Worm (Caenorhabditis elegans): ENCODE data around the gene gcy-12.
A peak's percentile ranks its signal among the peaks of the same experiment; 100 is the strongest.
"Not testable (repeated sequence)": the region's sequence is repeated elsewhere in the genome, so short reads cannot be mapped to it uniquely, and the experiment has no call there.

gcy-12 gene

ce11 chrII:5341573-5341972 is 29.7 kb downstream of the gcy-12 start:
- no peak for TF ChIP-seq nhr-28 (tag; optimal IDR thresholded peaks at IDR 0.05)
- no peak for TF ChIP-seq nhr-43 (tag; optimal IDR thresholded peaks at IDR 0.05; ENCODE audit: poor library complexity, severe bottlenecking)
- no peak for TF ChIP-seq nhr-77 (tag; optimal IDR thresholded peaks at IDR 0.05)
- no peak for TF ChIP-seq unc-62 (GFP tag; optimal IDR thresholded peaks at IDR 0.05)
- TF ChIP-seq nhr-25 (tag; optimal IDR thresholded peaks at IDR 0.05) = no peak
- no peak for TF ChIP-seq ztf-11 (tag; optimal IDR thresholded peaks at IDR 0.05)
- TF ChIP-seq nhr-76 (tag; optimal IDR thresholded peaks at IDR 0.05) = no peak
- no peak for TF ChIP-seq ama-1 (optimal IDR thresholded peaks at IDR 0.05)
- TF ChIP-seq ceh-82 (tag; optimal IDR thresholded peaks at IDR 0.05) = no peak
- TF ChIP-seq nhr-67 (tag; optimal IDR thresholded peaks at IDR 0.05) = no peak
- no peak for TF ChIP-seq elt-3 (tag; optimal IDR thresholded peaks at IDR 0.05)
- no peak for TF ChIP-seq pqm-1 (tag; optimal IDR thresholded peaks at IDR 0.05)

- TF ChIP-seq elt-1 (tag; optimal IDR thresholded peaks at IDR 0.05) (no peak), nhr-11 (tag; optimal IDR thresholded peaks at IDR 0.05) (no peak), daf-12 (tag; optimal IDR thresholded peaks at IDR 0.05) (no peak), ZK546.5 (tag; optimal IDR thresholded peaks at IDR 0.05) (no peak), nfya-1 (tag; optimal IDR thresholded peaks at IDR 0.05; ENCODE audit: insufficient read depth) (no peak)
Measured at ce11 chrII:5342412-5342811, 30.6 kb downstream of the gcy-12 start.

ce11 chrII:5344775-5345174 is 32.9 kb downstream of the gcy-12 start, which contains the start of gene F09E5.14:
Gene F09E5.14, minus strand, starts transcription at chrII:5344875.
- no peak for TF ChIP-seq lsy-12 (tag; optimal IDR thresholded peaks at IDR 0.05)
- TF ChIP-seq ceh-16 (tag; optimal IDR thresholded peaks at IDR 0.05) = no peak
- no peak for TF ChIP-seq fos-1 (tag; optimal IDR thresholded peaks at IDR 0.05)
- TF ChIP-seq sea-2 (GFP tag; optimal IDR thresholded peaks at IDR 0.05) = no peak
- TF ChIP-seq ceh-9 (tag; optimal IDR thresholded peaks at IDR 0.05) = no peak
- no peak for TF ChIP-seq ceh-28 (tag; optimal IDR thresholded peaks at IDR 0.05)
- no peak for TF ChIP-seq nhr-77 (tag; optimal IDR thresholded peaks at IDR 0.05)
- TF ChIP-seq nhr-25 (tag; optimal IDR thresholded peaks at IDR 0.05) = no peak
- TF ChIP-seq aly-2 (tag; optimal IDR thresholded peaks at IDR 0.05) = no peak
- TF ChIP-seq elt-3 (tag; optimal IDR thresholded peaks at IDR 0.05) = no peak
- TF ChIP-seq ztf-11 (tag; optimal IDR thresholded peaks at IDR 0.05) = no peak
- TF ChIP-seq zag-1 (tag; optimal IDR thresholded peaks at IDR 0.05) = no peak
- no peak for TF ChIP-seq nhr-76 (tag; optimal IDR thresholded peaks at IDR 0.05)
- TF ChIP-seq ZK546.5 (tag; optimal IDR thresholded peaks at IDR 0.05) = no peak

DNA sequence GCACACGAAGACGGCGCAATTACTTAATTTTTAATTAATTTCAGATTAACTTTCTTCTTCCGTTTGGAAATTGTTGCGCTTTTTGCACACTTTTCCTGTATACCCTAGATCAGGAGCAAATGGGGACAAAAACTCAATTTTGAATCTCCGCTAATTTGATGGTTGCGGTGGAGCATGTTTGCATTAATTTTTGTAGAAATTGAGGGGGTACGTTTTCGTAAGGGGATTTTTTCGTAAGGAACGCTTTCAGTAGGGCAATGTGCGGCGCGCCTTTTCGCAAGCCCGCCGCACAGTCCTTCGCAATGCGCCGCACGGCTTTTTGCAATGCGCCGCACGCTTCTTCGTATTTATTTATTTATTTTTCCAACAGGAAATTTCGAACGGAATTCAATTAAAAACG is 34.5 kb downstream of the gcy-12 start:
- peak; percentile 61 for TF ChIP-seq R02D3.7 (tag; optimal IDR thresholded peaks at IDR 0.05)
- peak; percentile 57 for TF ChIP-seq nhr-25 (tag; optimal IDR thresholded peaks at IDR 0.05)
- peak; percentile 62 for TF ChIP-seq elt-2 (tag; optimal IDR thresholded peaks at IDR 0.05)
- peak; percentile 52 for TF ChIP-seq lin-39 (tag; optimal IDR thresholded peaks at IDR 0.05)
- TF ChIP-seq nfya-1 (tag; optimal IDR thresholded peaks at IDR 0.05; ENCODE audit: insufficient read depth) = peak; percentile 74
- TF ChIP-seq nhr-43 (tag; optimal IDR thresholded peaks at IDR 0.05; ENCODE audit: poor library complexity, severe bottlenecking) = peak; percentile 43
- TF ChIP-seq pha-4 (tag; optimal IDR thresholded peaks at IDR 0.05) = peak; percentile 72
- peak; percentile 47 for TF ChIP-seq lin-15B (tag; optimal IDR thresholded peaks at IDR 0.05)
- peak; percentile 31 for TF ChIP-seq jun-1 (tag; optimal IDR thresholded peaks at IDR 0.05)
- peak; percentile 42 for TF ChIP-seq ceh-28 (tag; optimal IDR thresholded peaks at IDR 0.05)
- peak; percentile 11 for TF ChIP-seq egl-5 (tag; optimal IDR thresholded peaks at IDR 0.05)
- peak; percentile 19 for TF ChIP-seq ceh-82 (tag; optimal IDR thresholded peaks at IDR 0.05)
- TF ChIP-seq nhr-23 (tag; optimal IDR thresholded peaks at IDR 0.05) = peak; percentile 74

DNA sequence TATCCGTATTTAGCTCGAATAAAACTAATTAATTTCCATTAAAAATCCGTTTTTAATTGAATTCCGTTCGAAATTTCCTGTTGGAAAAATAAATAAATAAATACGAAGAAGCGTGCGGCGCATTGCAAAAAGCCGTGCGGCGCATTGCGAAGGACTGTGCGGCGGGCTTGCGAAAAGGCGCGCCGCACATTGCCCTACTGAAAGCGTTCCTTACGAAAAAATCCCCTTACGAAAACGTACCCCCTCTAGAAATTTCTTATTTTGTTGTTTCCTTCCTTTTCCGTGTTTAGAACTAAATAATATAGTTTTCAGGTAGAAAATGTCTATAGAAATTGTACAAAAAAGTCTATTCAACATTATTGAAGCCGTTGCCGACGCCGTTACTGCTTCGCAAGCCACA is 38.5 kb downstream of the gcy-12 start, which contains the start of gene F09E5.8:
Gene F09E5.8 (plus strand): TSS at position 313 of the 400 bp plus-strand sequence.
- TF ChIP-seq ceh-82, aly-2, unc-39 (tag; optimal IDR thresholded peaks at IDR 0.05): not testable (repeated sequence)

Data from whole organism, L3 larva.